Worm (Caenorhabditis elegans): ENCODE measurements around the gene clec-171.

ce11 chrIV:1389021-1389420 lies 38.2 kb downstream of the clec-171 start:
- TF ChIP-seq unc-62 (GFP tag; optimal IDR thresholded peaks at IDR 0.05) (no peak), B0035.1 (tag; optimal IDR thresholded peaks at IDR 0.05) (no peak), nhr-90 (tag; optimal IDR thresholded peaks at IDR 0.05) (no peak), ccch-3 (GFP tag; optimal IDR thresholded peaks at IDR 0.05) (no peak), ceh-91 (GFP tag; IDR thresholded peaks at IDR 0.05) (no peak), lir-1 (GFP tag; conservative IDR thresholded peaks at IDR 0.05) (no peak), repo-1 (tag; optimal IDR thresholded peaks at IDR 0.05) (no peak), F23B12.7 (tag; optimal IDR thresholded peaks at IDR 0.05; ENCODE audit: insufficient read depth) (no peak), let-526 (GFP tag; IDR thresholded peaks at IDR 0.05) (no peak), snpc-4 (GFP tag; optimal IDR thresholded peaks at IDR 0.05) (no peak), snpc-4 (tag; optimal IDR thresholded peaks at IDR 0.05) (no peak), pha-4 (tag; optimal IDR thresholded peaks at IDR 0.05) (no peak), ztf-25 (GFP tag; IDR thresholded peaks at IDR 0.05) (no peak), tbp1 (GFP tag; optimal IDR thresholded peaks at IDR 0.05) (no peak), lin-35 (GFP tag; optimal IDR thresholded peaks at IDR 0.05) (no peak)
